Worm (Caenorhabditis elegans): ENCODE results near the gene Y51H4A.13.
A peak's percentile ranks its signal among the peaks of the same experiment; 100 is the strongest.
"Not testable (repeated sequence)": the region's sequence is repeated elsewhere in the genome, so short reads cannot be mapped to it uniquely, and the experiment has no call there.

Y51H4A.13 gene

DNA sequence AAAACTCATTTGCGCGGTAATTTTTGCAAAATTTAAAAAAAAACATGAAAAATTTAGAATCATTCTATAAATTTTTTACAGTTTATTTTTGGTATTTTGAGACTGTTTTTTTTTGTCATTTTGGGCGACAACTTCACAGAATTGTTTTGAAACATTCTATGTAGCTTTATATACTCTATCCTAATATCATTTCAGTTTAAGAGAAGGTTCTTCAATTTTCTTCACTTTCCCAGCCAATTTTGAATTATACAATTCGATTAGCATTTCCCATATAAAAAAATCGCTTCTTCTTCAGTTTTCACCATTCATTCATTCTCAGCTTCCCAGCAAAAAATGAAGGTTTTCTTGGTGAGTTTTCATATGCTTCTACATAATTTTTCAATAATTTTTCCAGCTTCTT, 18.5 kb downstream of the Y51H4A.13 start, which contains the start of gene fipr-28:
Gene fipr-28 (plus strand): TSS at position 301 of the 400 bp plus-strand sequence.
- TF ChIP-seq sea-1 (GFP tag; conservative IDR thresholded peaks at IDR 0.05) (no peak), ceh-13 (GFP tag; optimal IDR thresholded peaks at IDR 0.05) (no peak), hmbx-1 (tag; optimal IDR thresholded peaks at IDR 0.05) (no peak), tbx-11 (GFP tag; IDR thresholded peaks at IDR 0.05) (no peak), aly-1 (tag; optimal IDR thresholded peaks at IDR 0.05) (no peak), hmg-4 (GFP tag; optimal IDR thresholded peaks at IDR 0.05) (no peak), scrt-1 (GFP tag; IDR thresholded peaks at IDR 0.05) (no peak), ama-1 (optimal IDR thresholded peaks at IDR 0.05) (no peak), hnd-1 (tag; optimal IDR thresholded peaks at IDR 0.05) (no peak), pes-1 (GFP tag; IDR thresholded peaks at IDR 0.05) (no peak), tbx-37 (GFP tag; conservative IDR thresholded peaks at IDR 0.05) (no peak), ets-7 (tag; optimal IDR thresholded peaks at IDR 0.05) (no peak), ceh-36 (tag; optimal IDR thresholded peaks at IDR 0.05) (no peak), F13C5.2 (tag; optimal IDR thresholded peaks at IDR 0.05) (no peak), flt-1 (GFP tag; IDR thresholded peaks at IDR 0.05) (no peak), B0310.2 (tag; optimal IDR thresholded peaks at IDR 0.05) (no peak), tra-4 (tag; optimal IDR thresholded peaks at IDR 0.05) (no peak)

DNA sequence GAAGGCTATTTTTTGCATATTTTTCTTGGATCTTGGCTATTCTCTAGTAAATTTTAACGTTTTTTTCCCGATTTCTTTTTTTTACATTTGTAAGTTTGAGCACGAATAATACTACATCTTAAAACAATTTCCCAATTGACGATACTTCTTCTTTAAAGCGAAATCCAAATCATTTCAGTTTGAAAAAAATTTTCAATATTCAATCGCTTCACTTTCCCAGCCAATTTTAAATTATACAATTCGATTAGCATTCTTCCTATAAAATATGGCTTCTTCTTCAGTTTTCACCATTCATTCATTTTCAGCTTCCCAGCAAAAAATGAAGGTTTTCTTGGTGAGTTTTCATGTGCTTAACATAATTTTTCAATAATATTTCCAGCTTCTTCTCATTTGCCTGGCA, 20.3 kb downstream of the Y51H4A.13 start, which contains the start of gene fip-7:
Gene fip-7 (plus strand): TSS at position 301 of the 400 bp plus-strand sequence.
- TF ChIP-seq B0310.2 (tag; optimal IDR thresholded peaks at IDR 0.05); sea-1 (GFP tag; conservative IDR thresholded peaks at IDR 0.05); scrt-1 (GFP tag; IDR thresholded peaks at IDR 0.05): not testable (repeated sequence)

DNA sequence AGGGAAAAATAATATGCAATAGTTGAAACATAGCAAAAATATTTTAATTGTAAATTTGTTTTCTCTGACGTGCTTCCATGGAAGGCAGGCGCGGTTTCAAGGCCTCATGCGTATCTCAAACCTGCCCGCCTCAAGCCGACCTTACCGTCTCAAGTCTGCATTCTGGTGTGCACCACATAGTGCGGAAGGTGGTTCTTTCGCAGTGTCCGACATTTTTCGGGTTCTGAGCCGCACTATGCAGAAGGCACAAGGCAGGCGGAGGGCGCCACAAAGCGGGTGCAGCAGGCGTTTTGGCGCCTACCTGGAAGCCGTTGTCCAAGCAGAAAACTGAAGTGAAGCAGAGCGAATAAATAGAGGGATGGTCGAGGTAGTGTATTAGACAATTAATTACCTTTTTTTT, 23.7 kb downstream of the Y51H4A.13 start:
- TF ChIP-seq ets-7 (tag; optimal IDR thresholded peaks at IDR 0.05) (no peak), aly-1 (tag; optimal IDR thresholded peaks at IDR 0.05) (no peak), ceh-36 (tag; optimal IDR thresholded peaks at IDR 0.05) (no peak), tbx-37 (GFP tag; conservative IDR thresholded peaks at IDR 0.05) (no peak), hmg-4 (GFP tag; optimal IDR thresholded peaks at IDR 0.05) (no peak), hmbx-1 (tag; optimal IDR thresholded peaks at IDR 0.05) (no peak), tbx-11 (GFP tag; IDR thresholded peaks at IDR 0.05) (no peak), F13C5.2 (tag; optimal IDR thresholded peaks at IDR 0.05) (no peak), pes-1 (GFP tag; IDR thresholded peaks at IDR 0.05) (no peak), B0310.2 (tag; optimal IDR thresholded peaks at IDR 0.05) (no peak)

DNA sequence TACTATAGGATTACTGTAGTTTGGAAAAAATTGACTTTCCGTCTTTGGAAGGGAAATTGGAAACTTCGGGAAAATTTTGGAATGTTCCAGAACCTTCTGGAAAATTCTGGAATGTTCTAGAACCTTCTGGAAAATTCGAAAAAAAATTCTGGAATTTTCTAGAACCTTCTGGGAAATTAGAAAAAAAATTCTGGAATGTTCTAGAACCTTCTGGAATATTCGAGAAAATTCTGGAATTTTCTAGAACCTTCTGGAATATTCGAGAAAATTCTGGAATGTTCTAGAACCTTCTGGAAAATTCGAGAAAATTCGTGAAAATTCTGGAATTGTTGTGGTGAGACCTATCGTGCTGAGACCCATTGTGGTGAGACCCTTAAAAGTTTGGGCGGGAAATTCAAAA, 31.1 kb downstream of the Y51H4A.13 start:
- TF ChIP-seq pes-1 (GFP tag; IDR thresholded peaks at IDR 0.05) (peak; percentile 46; the same call in 1 of the 2 replicates), flt-1 (GFP tag; IDR thresholded peaks at IDR 0.05) (peak; percentile 42; the same call in 1 of the 2 replicates)

DNA sequence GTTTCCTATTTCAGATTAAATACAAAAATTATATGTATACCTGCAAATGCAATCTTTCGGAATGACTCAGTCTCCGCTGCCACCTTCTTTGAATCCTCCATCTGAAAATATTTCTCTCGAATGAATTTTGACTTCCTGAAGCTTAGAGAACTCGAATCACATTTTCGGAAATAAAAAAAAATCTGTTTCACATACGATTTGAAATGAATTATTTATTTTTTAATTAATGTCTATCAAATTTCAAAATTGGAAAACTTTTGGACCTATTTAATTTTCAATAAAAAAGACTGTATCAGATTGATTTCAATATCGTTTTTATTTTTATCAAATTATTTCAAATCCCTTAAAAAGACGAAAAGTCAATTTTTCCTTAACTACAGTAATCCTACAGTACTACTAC, 43.5 kb downstream of the Y51H4A.13 start, which contains the start of gene col-137:
Gene col-137 (minus strand): TSS at position 101 of the 400 bp plus-strand sequence.
- TF ChIP-seq F13C5.2 (tag; optimal IDR thresholded peaks at IDR 0.05) (no peak), tbx-11 (GFP tag; IDR thresholded peaks at IDR 0.05) (no peak), pes-1 (GFP tag; IDR thresholded peaks at IDR 0.05) (no peak), hmbx-1 (tag; optimal IDR thresholded peaks at IDR 0.05) (no peak), hmg-4 (GFP tag; optimal IDR thresholded peaks at IDR 0.05) (no peak)

DNA sequence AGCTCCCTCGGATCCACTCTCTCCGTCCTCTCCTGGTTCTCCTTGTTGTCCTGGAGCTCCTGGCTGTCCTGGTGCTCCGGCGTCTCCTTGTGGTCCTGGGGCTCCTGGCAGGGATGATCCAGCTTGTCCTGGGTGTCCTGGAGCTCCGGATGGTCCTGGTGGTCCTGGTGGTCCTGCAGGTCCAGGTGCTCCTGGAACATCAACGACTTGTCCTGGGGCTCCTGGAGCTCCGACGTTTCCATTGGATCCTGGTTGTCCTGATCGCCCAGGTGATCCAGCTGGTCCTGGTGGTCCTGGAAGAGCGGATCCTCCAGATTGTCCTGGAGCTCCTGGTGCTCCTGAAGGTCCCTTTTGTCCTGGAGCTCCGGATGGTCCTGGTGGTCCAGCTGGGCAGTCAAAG, 44.6 kb downstream of the Y51H4A.13 start:
- TF ChIP-seq flt-1 (GFP tag; IDR thresholded peaks at IDR 0.05) (no peak), tbx-37 (GFP tag; conservative IDR thresholded peaks at IDR 0.05) (no peak), ets-7 (tag; optimal IDR thresholded peaks at IDR 0.05) (no peak), ama-1 (optimal IDR thresholded peaks at IDR 0.05) (no peak), F13C5.2 (tag; optimal IDR thresholded peaks at IDR 0.05) (no peak), pes-1 (GFP tag; IDR thresholded peaks at IDR 0.05) (no peak)

All from whole organism, early embryonic.